Worm (Caenorhabditis elegans) whole organism, L2 larva: ENCODE measurements around the gene srsx-39.

Source experiments
- ama-1 ChIP-seq: fragments of 150-350 bp; optimal IDR thresholded peaks from 2 replicates; lab custom pipeline; 2018; ENCODE audit warnings: inconsistent platforms
- egl-27 ChIP-seq: sonication (generic microtip); optimal IDR thresholded peaks from 3 replicates; lab custom pipeline; 2017; ENCODE audit warnings: missing biosample characterization, missing genetic modification reagents, missing genetic modification characterization
- fos-1 ChIP-seq: fragments of 150-350 bp; optimal IDR thresholded peaks from 2 replicates; lab custom pipeline; 2014; ENCODE audit warnings: missing biosample characterization, missing genetic modification characterization
- mab-5 ChIP-seq: fragments of 150-350 bp; optimal IDR thresholded peaks from 2 replicates; lab custom pipeline; 2014; ENCODE audit warnings: missing biosample characterization, missing genetic modification characterization
- mbf-1 ChIP-seq: sonication (generic microtip); optimal IDR thresholded peaks from 2 replicates; lab custom pipeline; 2017; ENCODE audit warnings: missing biosample characterization, missing genetic modification characterization
- nhr-10 ChIP-seq: sonication (generic microtip); optimal IDR thresholded peaks from 2 replicates; lab custom pipeline; 2017; ENCODE audit warnings: missing biosample characterization, missing genetic modification characterization
- sma-9 ChIP-seq, 2 experiments: fragments of 150-350 bp in 1 of 2; sonication (generic microtip) in 1 of 2; optimal IDR thresholded peaks; 2 replicates each; lab custom pipeline; 2014 to 2016; ENCODE audit warnings: missing genetic modification characterization in 2 of 2, mild to moderate bottlenecking in 1 of 2, missing biosample characterization in 1 of 2, missing compliant biosample characterization in 1 of 2, missing genetic modification reagents in 1 of 2, moderate library complexity in 1 of 2
- unc-55 ChIP-seq: fragments of 150-350 bp; sonication (generic microtip); optimal IDR thresholded peaks from 3 replicates; lab custom pipeline; 2014; ENCODE audit warnings: missing biosample characterization, missing genetic modification reagents, missing genetic modification characterization
- zag-1 ChIP-seq: fragments of 150-350 bp; optimal IDR thresholded peaks from 2 replicates; lab custom pipeline; 2014; ENCODE audit warnings: missing biosample characterization, missing genetic modification characterization
- ztf-4 ChIP-seq: fragments of 150-350 bp; optimal IDR thresholded peaks from 2 replicates; lab custom pipeline; 2014; ENCODE audit warnings: missing biosample characterization, missing genetic modification characterization

- TF ChIP-seq ztf-4: no peak
- TF ChIP-seq mbf-1 (tag; lab: Kevin White, UChicago): no peak
- TF ChIP-seq nhr-10 (tag; lab: Kevin White, UChicago): no peak
- no peak for TF ChIP-seq egl-27
- TF ChIP-seq sma-9 (GFP tag; optimal IDR thresholded peaks at IDR 0.05; lab: Kevin White, UChicago): no peak
- TF ChIP-seq sma-9 (tag; optimal IDR thresholded peaks at IDR 0.05; lab: Kevin White, UChicago): no peak
- TF ChIP-seq ama-1 (lab: Kevin White, UChicago): no peak
- no peak for TF ChIP-seq mab-5 (tag; lab: Kevin White, UChicago)
- no peak for TF ChIP-seq unc-55
- TF ChIP-seq fos-1 (tag; lab: Kevin White, UChicago): no peak
- no peak for TF ChIP-seq zag-1 (tag; lab: Kevin White, UChicago)
Observed at ce11 chrV:15276915-15277314, 20.3 kb upstream of the srsx-39 start, which contains the start of gene srw-17.
